Worm (Caenorhabditis elegans) whole organism, late embryonic: Measurements from ENCODE around the gene sec-24.2.

Source experiments
- C38D4.7 ChIP-seq: fragments of 200-800 bp; sonication (Bioruptor generic); optimal IDR thresholded peaks from 2 replicates; lab custom pipeline; 2018; ENCODE audit warnings: mild to moderate bottlenecking, missing genetic modification characterization, moderate library complexity, missing compliant biosample characterization
- K02D7.2 ChIP-seq: sonication (generic microtip); optimal IDR thresholded peaks from 2 replicates; lab custom pipeline; 2017; ENCODE audit warnings: mild to moderate bottlenecking, missing genetic modification characterization, missing compliant biosample characterization
- Y22D7AL.16 ChIP-seq: sonication (generic microtip); optimal IDR thresholded peaks from 2 replicates; lab custom pipeline; 2016; ENCODE audit warnings: missing genetic modification characterization, missing compliant biosample characterization
- ahr-1 ChIP-seq: sonication (generic microtip); optimal IDR thresholded peaks from 2 replicates; lab custom pipeline; 2016; ENCODE audit warnings: missing genetic modification characterization, missing compliant biosample characterization
- ama-1 ChIP-seq: fragments of 150-350 bp; optimal IDR thresholded peaks from 2 replicates; lab custom pipeline; 2014
- ceh-14 ChIP-seq: sonication (generic microtip); optimal IDR thresholded peaks from 2 replicates; lab custom pipeline; 2016; ENCODE audit warnings: missing genotype, missing genetic modification characterization, missing compliant biosample characterization
- ceh-19 ChIP-seq: fragments of 200-800 bp; sonication (Bioruptor generic); optimal IDR thresholded peaks from 2 replicates; lab custom pipeline; 2018; ENCODE audit warnings: mild to moderate bottlenecking, missing genetic modification characterization, missing compliant biosample characterization
- ceh-2 ChIP-seq: sonication (generic microtip); optimal IDR thresholded peaks from 2 replicates; lab custom pipeline; 2016; ENCODE audit warnings: missing genotype, missing genetic modification characterization, missing compliant biosample characterization
- ceh-22 ChIP-seq: sonication (generic microtip); optimal IDR thresholded peaks from 2 replicates; lab custom pipeline; 2017; ENCODE audit warnings: missing biosample characterization, missing genetic modification characterization
- ceh-30 ChIP-seq: fragments of 150-350 bp; optimal IDR thresholded peaks from 2 replicates; lab custom pipeline; 2014; ENCODE audit warnings: missing biosample characterization, missing genetic modification characterization
- ceh-31 ChIP-seq: sonication (generic microtip); optimal IDR thresholded peaks from 2 replicates; lab custom pipeline; 2016; ENCODE audit warnings: missing genetic modification characterization, missing compliant biosample characterization
- ceh-48 ChIP-seq: sonication (generic microtip); optimal IDR thresholded peaks from 2 replicates; lab custom pipeline; 2016; ENCODE audit warnings: missing genetic modification characterization, inconsistent platforms, missing compliant biosample characterization
- dmd-4 ChIP-seq: sonication (generic microtip); optimal IDR thresholded peaks from 2 replicates; lab custom pipeline; 2016; ENCODE audit warnings: borderline replicate concordance, missing genetic modification characterization, missing compliant biosample characterization
- elt-2 ChIP-seq: sonication (generic microtip); optimal IDR thresholded peaks from 2 replicates; lab custom pipeline; 2016; ENCODE audit warnings: missing genetic modification reagents, missing genetic modification characterization, missing compliant biosample characterization
- ets-4 ChIP-seq: sonication (generic microtip); optimal IDR thresholded peaks from 2 replicates; lab custom pipeline; 2016; ENCODE audit warnings: missing genetic modification characterization, missing compliant biosample characterization
- eyg-1 ChIP-seq: sonication (generic microtip); optimal IDR thresholded peaks from 2 replicates; lab custom pipeline; 2016; ENCODE audit warnings: missing genotype, missing genetic modification characterization, missing compliant biosample characterization
- fkh-6 ChIP-seq: sonication (generic microtip); optimal IDR thresholded peaks from 2 replicates; lab custom pipeline; 2016; ENCODE audit warnings: missing genetic modification characterization, missing compliant biosample characterization
- hlh-15 ChIP-seq: sonication (generic microtip); optimal IDR thresholded peaks from 2 replicates; lab custom pipeline; 2016; ENCODE audit warnings: missing genetic modification characterization, missing compliant biosample characterization
- hlh-6 ChIP-seq: sonication (generic microtip); optimal IDR thresholded peaks from 2 replicates; lab custom pipeline; 2016; ENCODE audit warnings: missing genotype, missing genetic modification characterization, missing compliant biosample characterization
- lim-6 ChIP-seq: sonication (generic microtip); optimal IDR thresholded peaks from 2 replicates; lab custom pipeline; 2016; ENCODE audit warnings: missing genetic modification characterization, missing compliant biosample characterization
- lin-11 ChIP-seq: fragments of 200-800 bp; sonication (Bioruptor generic); optimal IDR thresholded peaks from 2 replicates; lab custom pipeline; 2018; ENCODE audit warnings: mild to moderate bottlenecking, missing genetic modification characterization, missing compliant biosample characterization
- madf-2 ChIP-seq: sonication (generic microtip); optimal IDR thresholded peaks from 2 replicates; lab custom pipeline; 2017; ENCODE audit warnings: missing genetic modification characterization, missing compliant biosample characterization
- nfya-1 ChIP-seq: sonication (generic microtip); optimal IDR thresholded peaks from 2 replicates; lab custom pipeline; 2017; ENCODE audit warnings: missing genetic modification characterization, mild to moderate bottlenecking, missing compliant biosample characterization, antibody characterized with exemption, moderate library complexity
- nhr-232 ChIP-seq: sonication (generic microtip); optimal IDR thresholded peaks from 2 replicates; lab custom pipeline; 2016; ENCODE audit warnings: missing genetic modification characterization, missing compliant biosample characterization
- npax-4 ChIP-seq: sonication (generic microtip); optimal IDR thresholded peaks from 2 replicates; lab custom pipeline; 2016; ENCODE audit warnings: missing genetic modification characterization, missing compliant biosample characterization
- odd-2 ChIP-seq: sonication (generic microtip); optimal IDR thresholded peaks from 2 replicates; lab custom pipeline; 2017; ENCODE audit warnings: antibody characterized with exemption, mild to moderate bottlenecking, missing genetic modification characterization, missing compliant biosample characterization
- pag-3 ChIP-seq: sonication (generic microtip); optimal IDR thresholded peaks from 2 replicates; lab custom pipeline; 2016; ENCODE audit warnings: missing compliant biosample characterization, missing genetic modification characterization, borderline replicate concordance
- pat-9 ChIP-seq: fragments of 200-800 bp; sonication (Bioruptor generic); optimal IDR thresholded peaks from 2 replicates; lab custom pipeline; 2018; ENCODE audit warnings: mild to moderate bottlenecking, missing genetic modification characterization, moderate library complexity, missing compliant biosample characterization
- pax-1 ChIP-seq: fragments of 150-350 bp; optimal IDR thresholded peaks from 2 replicates; lab custom pipeline; 2014; ENCODE audit warnings: missing biosample characterization, missing genetic modification characterization
- pha-4 ChIP-seq: fragments of 150-350 bp; optimal IDR thresholded peaks from 2 replicates; lab custom pipeline; 2018; ENCODE audit warnings: missing biosample characterization, missing genetic modification reagents, missing genetic modification characterization
- pqm-1 ChIP-seq: sonication (generic microtip); optimal IDR thresholded peaks from 2 replicates; lab custom pipeline; 2016; ENCODE audit warnings: missing genetic modification characterization, missing compliant biosample characterization
- sox-4 ChIP-seq: sonication (generic microtip); optimal IDR thresholded peaks from 2 replicates; lab custom pipeline; 2017; ENCODE audit warnings: mild to moderate bottlenecking, missing genetic modification characterization, inconsistent platforms, missing compliant biosample characterization
- syd-9 ChIP-seq: sonication (generic microtip); optimal IDR thresholded peaks from 2 replicates; lab custom pipeline; 2016; ENCODE audit warnings: mild to moderate bottlenecking, missing genetic modification characterization, moderate library complexity, missing compliant biosample characterization
- ttx-3 ChIP-seq: sonication (generic microtip); optimal IDR thresholded peaks from 2 replicates; lab custom pipeline; 2016; ENCODE audit warnings: missing genetic modification reagents, missing genetic modification characterization, missing compliant biosample characterization
- unc-3 ChIP-seq, 2 experiments: fragments of 200-800 bp in 1 of 2; sonication (Bioruptor generic) in 1 of 2; sonication (generic microtip) in 1 of 2; conservative IDR thresholded peaks in 1 of 2; optimal IDR thresholded peaks in 1 of 2; 2 replicates each; pipeline versions ENCODE4 v1.3.6 to Lab custom; 2016 to 2022; ENCODE audit warnings: missing compliant biosample characterization in 2 of 2, missing genetic modification characterization in 2 of 2, missing genetic modification reagents in 1 of 2
- zip-5 ChIP-seq: sonication (generic microtip); optimal IDR thresholded peaks from 2 replicates; lab custom pipeline; 2016; ENCODE audit warnings: missing genetic modification characterization, missing compliant biosample characterization

The sec-24.2 gene

DNA sequence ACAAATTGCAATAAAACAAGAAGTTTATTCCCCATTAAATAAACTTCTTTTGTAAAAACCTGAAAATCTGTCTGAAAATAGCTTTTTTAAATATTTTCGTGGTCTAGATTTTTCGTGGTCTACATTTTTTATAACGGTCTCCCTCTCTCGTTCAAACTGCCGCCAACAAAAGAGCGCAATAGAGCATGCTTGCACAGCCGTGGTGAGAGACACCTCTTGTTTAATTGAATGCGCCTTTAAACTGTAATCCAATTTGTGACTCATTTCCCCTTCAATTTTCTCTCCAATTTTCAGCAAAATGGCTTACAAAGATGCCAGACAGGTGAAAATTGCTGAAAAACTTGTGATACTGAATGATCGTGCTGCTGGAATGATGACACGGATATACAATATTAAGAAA, 43.5 kb upstream of the sec-24.2 start, which contains the start of gene gex-3 (continued):
- TF ChIP-seq lim-6 (tag; lab: Kevin White, UChicago) (no peak), pag-3 (tag; lab: Kevin White, UChicago) (no peak), zip-5 (tag; lab: Kevin White, UChicago) (no peak), hlh-6 (tag; lab: Kevin White, UChicago) (no peak), ama-1 (lab: Kevin White, UChicago) (no peak), ets-4 (no peak), eyg-1 (tag; lab: Kevin White, UChicago) (no peak), nfya-1 (tag; lab: Kevin White, UChicago) (peak; percentile 61), ceh-22 (tag; lab: Kevin White, UChicago) (no peak), lin-11 (tag; lab: Kevin White, UChicago) (no peak)
- TF ChIP-seq, all 69 proteins: peak for 12

DNA sequence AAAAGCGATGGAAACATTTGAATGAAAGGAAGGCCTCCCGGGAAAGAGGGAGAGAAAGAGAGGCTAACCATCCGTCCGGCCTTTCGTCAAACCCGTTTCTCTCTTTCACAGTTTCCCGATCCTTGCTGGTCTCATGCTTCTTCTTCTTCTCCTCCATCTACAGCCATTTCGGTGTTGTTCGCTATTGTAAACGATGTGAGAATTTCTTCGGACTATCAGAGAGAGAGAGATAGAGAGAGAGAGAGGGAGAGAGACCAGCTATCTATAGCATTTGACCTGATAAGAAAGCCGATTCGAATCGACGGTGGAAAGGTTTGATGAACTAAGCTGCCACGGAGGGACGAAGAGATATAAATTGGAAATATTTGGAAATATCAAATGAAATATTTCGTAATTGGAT, 42.8 kb upstream of the sec-24.2 start:
- no peak for TF ChIP-seq elt-2 (tag; lab: Kevin White, UChicago)
- TF ChIP-seq fkh-6 (tag; lab: Kevin White, UChicago), result no peak
- no peak for TF ChIP-seq syd-9
- TF ChIP-seq ceh-2, result no peak
- no peak for TF ChIP-seq dmd-4

DNA sequence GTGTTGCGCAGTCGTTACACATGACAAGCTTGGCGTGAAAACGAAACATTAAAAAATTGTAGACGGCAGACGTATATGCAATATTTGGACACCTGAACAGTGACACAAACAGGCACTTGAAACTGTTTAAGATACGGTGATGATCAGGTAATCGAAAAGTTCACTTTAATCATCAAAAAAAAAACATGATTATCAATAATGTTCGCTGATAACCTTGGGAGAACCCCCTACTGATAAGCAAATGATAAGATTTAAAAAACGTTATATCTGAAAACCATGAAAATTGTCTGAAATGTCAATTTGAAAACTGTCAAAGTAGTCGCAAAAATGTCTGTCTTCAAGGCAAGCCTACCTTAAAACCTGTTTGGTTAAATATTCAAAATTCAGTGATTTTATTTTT, 39.4 kb upstream of the sec-24.2 start:
- TF ChIP-seq lin-11 (tag; lab: Kevin White, UChicago) (no peak), elt-2 (tag; lab: Kevin White, UChicago) (peak; percentile 96), ets-4 (no peak), hlh-15 (tag; lab: Kevin White, UChicago) (no peak), lim-6 (tag; lab: Kevin White, UChicago) (no peak), odd-2 (no peak), ceh-48 (no peak), ceh-30 (tag; lab: Kevin White, UChicago) (no peak)

DNA sequence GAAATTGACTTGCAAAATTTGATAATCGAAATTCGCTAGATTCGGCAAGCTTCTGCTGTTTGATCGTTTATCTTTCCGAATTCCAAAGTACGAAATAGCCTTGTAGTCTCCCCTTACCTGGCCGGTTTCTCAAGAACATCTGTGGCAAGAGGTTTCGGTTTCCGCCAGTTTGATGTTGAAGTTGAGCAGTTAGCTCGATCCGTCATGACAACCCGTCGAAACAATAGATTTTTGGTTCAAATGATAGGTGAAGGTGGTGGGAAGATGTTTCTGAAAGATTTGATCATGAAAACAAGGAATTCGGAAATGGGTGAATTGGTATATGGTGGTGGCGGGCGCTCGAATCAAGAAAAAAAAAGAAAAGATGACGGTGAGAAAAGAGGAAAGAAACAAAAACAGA, 37.8 kb upstream of the sec-24.2 start, which contains the start of gene acs-20:
acs-20 (minus strand) TSS at position 270 of the 400 bp plus-strand sequence.
- TF ChIP-seq ceh-14 (tag; lab: Kevin White, UChicago), result no peak
- TF ChIP-seq nhr-232 (tag; lab: Kevin White, UChicago), result no peak
- TF ChIP-seq npax-4, result no peak
- TF ChIP-seq K02D7.2, result no peak
- TF ChIP-seq ahr-1 (tag; lab: Kevin White, UChicago), result no peak
- no peak for TF ChIP-seq pax-1 (tag; lab: Kevin White, UChicago)
- TF ChIP-seq pqm-1 (tag; lab: Kevin White, UChicago), result no peak
- TF ChIP-seq ceh-19, result no peak
- no peak for TF ChIP-seq ttx-3 (tag; lab: Kevin White, UChicago)
- no peak for TF ChIP-seq sox-4 (tag; lab: Kevin White, UChicago)
- TF ChIP-seq madf-2 (tag; lab: Kevin White, UChicago), result no peak
- TF ChIP-seq ceh-31 (tag; lab: Kevin White, UChicago), result no peak
- TF ChIP-seq pha-4, result no peak
- no peak for TF ChIP-seq C38D4.7
- no peak for TF ChIP-seq pat-9
- no peak for TF ChIP-seq unc-3 (GFP tag; conservative IDR thresholded peaks at IDR 0.05; lab: Robert Waterston, UW)
- TF ChIP-seq unc-3 (tag; optimal IDR thresholded peaks at IDR 0.05; lab: Kevin White, UChicago), result no peak
- TF ChIP-seq ceh-48, result no peak
- no peak for TF ChIP-seq Y22D7AL.16 (tag; lab: Kevin White, UChicago)
- TF ChIP-seq, all 69 proteins: peak for 0
